Worm (Caenorhabditis elegans) whole organism, L1 larva: ENCODE results near the gene nhr-148.

Experiments used
- aly-2 ChIP-seq: fragments of 150-350 bp; optimal IDR thresholded peaks from 2 replicates; lab custom pipeline; 2014; ENCODE audit warnings: missing biosample characterization, missing genetic modification characterization
- hlh-4 ChIP-seq: sonication (generic microtip); optimal IDR thresholded peaks from 2 replicates; lab custom pipeline; 2016; ENCODE audit warnings: mild to moderate bottlenecking, missing genetic modification characterization, missing compliant biosample characterization
- jun-1 ChIP-seq: fragments of 150-350 bp; optimal IDR thresholded peaks from 2 replicates; lab custom pipeline; 2014; ENCODE audit warnings: missing biosample characterization, missing genetic modification reagents, missing genetic modification characterization
- nhr-237 ChIP-seq: fragments of 150-350 bp; optimal IDR thresholded peaks from 2 replicates; lab custom pipeline; 2014; ENCODE audit warnings: missing biosample characterization, missing genetic modification characterization
- nhr-28 ChIP-seq: fragments of 150-350 bp; optimal IDR thresholded peaks from 2 replicates; lab custom pipeline; 2014; ENCODE audit warnings: missing biosample characterization, missing genetic modification characterization
- nhr-77 ChIP-seq: fragments of 150-350 bp; optimal IDR thresholded peaks from 2 replicates; lab custom pipeline; 2014; ENCODE audit warnings: missing biosample characterization, missing genetic modification characterization
- pax-3 ChIP-seq: fragments of 200-800 bp; sonication (Bioruptor generic); optimal IDR thresholded peaks from 2 replicates; lab custom pipeline; 2018; ENCODE audit warnings: mild to moderate bottlenecking, missing genetic modification characterization, moderate library complexity, missing compliant biosample characterization
- rnt-1 ChIP-seq: sonication (generic microtip); optimal IDR thresholded peaks from 2 replicates; lab custom pipeline; 2016; ENCODE audit warnings: mild to moderate bottlenecking, missing genetic modification characterization, moderate library complexity, missing compliant biosample characterization
- sptf-1 ChIP-seq: fragments of 150-350 bp; optimal IDR thresholded peaks from 2 replicates; lab custom pipeline; 2014; ENCODE audit warnings: missing biosample characterization, missing genetic modification characterization
- unc-30 ChIP-seq: sonication (generic microtip); optimal IDR thresholded peaks from 2 replicates; lab custom pipeline; 2017; ENCODE audit warnings: missing biosample characterization, missing genetic modification characterization

- TF ChIP-seq hlh-4 (no peak), unc-30 (no peak), rnt-1 (tag; lab: Kevin White, UChicago) (no peak), pax-3 (no peak), jun-1 (no peak), sptf-1 (tag; lab: Kevin White, UChicago) (no peak), nhr-77 (no peak), nhr-237 (tag; lab: Kevin White, UChicago) (no peak), nhr-28 (tag; lab: Kevin White, UChicago) (no peak), aly-2 (tag; lab: Kevin White, UChicago) (no peak)
These were observed 2.1 kb upstream of the nhr-148 start, which contains the start of gene srh-187 for ce11 chrV:7339831-7340230.
